Fruit fly (Drosophila melanogaster) S2 (cell line): ENCODE measurements around the gene scf.

Source experiments
- CG8478 ChIP-seq: fragments of >200 bp; optimal IDR thresholded peaks from 2 replicates; lab custom pipeline; 2018
- CTCF ChIP-seq, 2 experiments: fragments of >200 bp; optimal IDR thresholded peaks; 2 replicates each; lab custom pipeline; 2018

Gene scf

dm6 chr3L:1298509-1298908 is at the start of gene scf:
Gene scf (plus strand): TSS chr3L:1298672.
- TF ChIP-seq CTCF (optimal IDR thresholded peaks at IDR 0.05; lab: Kevin White, UChicago): no peak
- no peak for TF ChIP-seq CG8478 (lab: Kevin White, UChicago)

DNA sequence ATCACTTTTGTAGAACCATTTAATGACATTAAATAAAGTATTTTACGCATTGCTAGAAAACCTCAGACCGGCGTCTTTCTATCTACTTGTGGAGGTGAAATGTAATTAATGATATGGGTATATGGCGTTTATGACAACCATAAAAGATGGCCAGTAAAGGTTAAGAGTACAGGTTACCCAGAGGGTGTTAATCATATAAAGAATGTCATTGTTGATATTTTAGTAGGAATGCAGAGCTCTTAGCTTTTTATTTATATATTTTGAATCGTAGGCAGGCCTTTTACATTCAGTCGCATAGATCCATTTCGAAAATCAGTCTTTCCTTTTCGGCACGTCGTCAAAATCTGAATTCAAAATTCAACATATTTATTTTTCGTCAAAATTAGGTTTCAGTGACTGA is 48.1 kb upstream of the scf start, which contains the start of gene Bfc:
Gene Bfc (plus strand): TSS at position 301 of the 400 bp plus-strand sequence.
- TF ChIP-seq CG8478 (lab: Kevin White, UChicago) (no peak), CTCF (optimal IDR thresholded peaks at IDR 0.05; lab: Kevin White, UChicago) (no peak)

dm6 chr3L:1251712-1252111 is 46.8 kb upstream of the scf start, which contains the start of the genes CG9130 and CG9133:
Gene CG9130 (plus strand): TSS chr3L:1252012.
Gene CG9133 (plus strand): TSS chr3L:1252012.
- TF ChIP-seq CG8478 (lab: Kevin White, UChicago): no peak
- no peak for TF ChIP-seq CTCF (optimal IDR thresholded peaks at IDR 0.05; lab: Kevin White, UChicago)

DNA sequence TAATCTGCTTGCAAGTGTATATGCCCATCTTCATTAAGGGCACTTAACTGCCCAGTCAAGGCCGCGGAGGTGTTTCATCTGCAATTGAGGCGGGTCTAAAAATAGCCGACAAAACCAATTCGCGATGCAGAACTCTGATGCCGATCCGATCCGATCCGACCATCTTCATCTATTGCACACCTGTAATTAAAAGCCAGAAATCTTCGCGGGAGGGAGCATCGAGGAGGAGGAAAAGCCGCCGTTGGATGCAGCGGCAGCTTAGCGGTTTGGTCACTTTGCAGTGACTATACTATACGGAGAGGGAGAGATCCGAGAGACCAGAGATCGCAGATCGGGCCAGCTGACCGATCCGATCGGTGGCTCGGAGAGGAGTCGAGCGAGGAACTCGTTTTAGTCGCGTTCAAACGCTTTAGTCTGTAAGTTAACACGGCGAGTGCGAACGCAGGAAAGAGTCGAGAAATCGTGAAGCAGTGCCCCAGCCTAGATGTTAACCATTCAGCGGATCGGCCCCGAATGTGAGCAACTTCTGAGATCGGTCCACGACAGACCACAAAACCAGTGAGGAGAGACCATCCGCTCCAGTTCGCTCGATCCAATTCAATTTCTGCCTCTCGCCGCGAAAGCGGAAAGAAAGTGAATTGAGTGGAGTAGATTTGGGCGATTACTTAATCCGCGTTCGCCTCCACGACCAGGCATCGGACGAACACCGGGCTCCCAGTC is 42.3 kb upstream of the scf start, which contains the start of gene tfc:
Gene tfc (plus strand): TSS at position 389 of the 720 bp plus-strand sequence.
- TF ChIP-seq CTCF (optimal IDR thresholded peaks at IDR 0.05; lab: Kevin White, UChicago) (no peak), CG8478 (lab: Kevin White, UChicago) (no peak)

DNA sequence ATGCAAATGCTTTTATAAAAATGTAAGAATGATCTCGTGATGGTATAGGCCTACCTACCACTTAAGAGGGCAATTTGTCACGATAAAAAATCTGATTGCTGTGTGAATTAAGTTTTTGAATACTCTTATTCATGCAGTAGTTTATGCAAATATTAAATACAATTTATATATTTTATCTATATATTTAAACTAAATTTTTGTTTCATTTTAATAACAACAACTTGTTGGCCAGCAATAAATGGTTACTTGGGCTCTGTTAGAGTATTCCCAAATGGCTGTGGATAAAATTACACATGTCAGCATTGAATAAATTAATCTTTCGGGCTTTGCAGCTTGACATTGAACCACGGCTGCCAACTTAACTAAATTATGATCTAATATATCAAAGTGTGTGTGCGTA is 39.9 kb upstream of the scf start:
- TF ChIP-seq CTCF (optimal IDR thresholded peaks at IDR 0.05; lab: Kevin White, UChicago) (no peak), CG8478 (lab: Kevin White, UChicago) (no peak)

- TF ChIP-seq CTCF (optimal IDR thresholded peaks at IDR 0.05; lab: Kevin White, UChicago) (no peak), CG8478 (lab: Kevin White, UChicago) (no peak)
Observed at dm6 chr3L:1264998-1265397, 33.5 kb upstream of the scf start.

DNA sequence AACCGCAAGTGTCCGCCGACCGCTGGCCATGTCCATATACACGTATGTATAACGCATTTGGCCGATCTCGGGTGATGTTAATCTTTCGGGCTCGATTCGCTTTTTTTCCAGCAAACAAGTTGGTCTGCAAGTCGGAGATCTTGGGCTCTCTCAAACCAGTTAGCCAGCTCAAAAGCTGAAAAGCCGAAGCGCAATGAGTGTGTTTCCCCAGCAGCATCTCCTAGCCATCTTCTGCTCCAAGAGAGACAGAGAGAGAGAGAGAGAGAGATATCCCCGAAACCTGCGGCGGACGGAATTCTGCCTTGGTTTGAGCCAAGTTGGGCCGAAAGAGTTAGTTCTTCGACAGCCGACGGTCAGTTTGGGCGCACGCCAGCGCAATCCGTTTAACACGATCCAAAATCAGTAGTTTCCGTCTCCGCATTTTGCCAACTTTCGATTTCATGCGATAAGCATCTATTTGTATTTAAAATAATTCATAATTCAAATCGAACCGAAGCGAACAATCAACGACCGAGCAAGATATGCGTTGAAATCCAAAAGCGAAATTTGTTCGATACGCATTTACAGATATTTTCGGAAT is 33.0 kb upstream of the scf start:
- TF ChIP-seq CTCF (optimal IDR thresholded peaks at IDR 0.05; lab: Kevin White, UChicago) (no peak), CG8478 (lab: Kevin White, UChicago) (no peak)

DNA sequence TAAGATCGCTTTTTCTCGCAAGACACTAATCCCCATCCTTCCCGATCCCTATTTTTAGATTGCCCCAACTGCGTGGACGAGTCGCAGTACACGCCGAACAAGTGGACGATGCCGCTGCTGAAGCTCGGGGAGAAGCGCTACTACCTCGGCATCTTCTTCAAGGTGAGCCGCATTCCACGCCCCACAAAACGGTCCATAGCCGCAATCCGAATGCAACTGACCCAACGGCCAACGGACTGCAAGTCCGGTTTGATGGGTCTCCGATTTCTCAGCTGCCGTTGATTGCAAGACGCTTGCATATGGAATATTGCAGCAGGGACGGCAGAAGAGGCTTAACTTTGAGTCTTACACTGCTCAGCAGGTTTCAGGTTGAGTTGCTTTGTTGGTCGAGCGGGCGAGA is 29.5 kb upstream of the scf start:
- TF ChIP-seq CG8478 (lab: Kevin White, UChicago): no peak
- TF ChIP-seq CTCF (optimal IDR thresholded peaks at IDR 0.05; lab: Kevin White, UChicago): no peak

- no peak for TF ChIP-seq CG8478 (lab: Kevin White, UChicago)
Observed at dm6 chr3L:1275767-1276166, 22.7 kb upstream of the scf start, which contains the start of gene CG32333. Gene CG32333 (plus strand): TSS chr3L:1275956.

DNA sequence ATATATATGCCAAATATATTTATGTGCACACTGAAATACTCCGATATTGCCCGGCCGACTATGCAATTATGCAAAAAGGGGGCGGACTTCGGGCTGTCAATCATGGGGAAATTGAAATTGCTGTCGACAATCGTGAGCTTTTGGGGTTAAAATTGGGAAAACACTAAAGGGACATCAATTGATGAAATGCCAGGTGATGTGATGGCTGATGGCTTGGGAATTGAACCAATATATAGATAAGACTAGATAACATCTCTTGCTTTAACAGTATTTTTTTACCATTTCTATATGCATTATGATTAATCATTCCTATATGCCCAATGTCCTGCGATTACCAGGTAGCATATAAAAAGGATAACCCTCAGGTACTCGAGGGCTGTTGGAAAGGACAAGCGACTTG is 20.5 kb upstream of the scf start:
- TF ChIP-seq CG8478 (lab: Kevin White, UChicago) (no peak), CTCF (optimal IDR thresholded peaks at IDR 0.05; lab: Kevin White, UChicago) (no peak)

- TF ChIP-seq CTCF (optimal IDR thresholded peaks at IDR 0.05; lab: Kevin White, UChicago): no peak
- TF ChIP-seq CG8478 (lab: Kevin White, UChicago): no peak
Observed at dm6 chr3L:1279685-1280084, 18.8 kb upstream of the scf start.

dm6 chr3L:1280890-1281622 is 17.4 kb upstream of the scf start:
- TF ChIP-seq CTCF (optimal IDR thresholded peaks at IDR 0.05; lab: Kevin White, UChicago) (no peak), CG8478 (lab: Kevin White, UChicago) (no peak)

dm6 chr3L:1294835-1295234 is 3.6 kb upstream of the scf start:
- no peak for TF ChIP-seq CG8478 (lab: Kevin White, UChicago)
- TF ChIP-seq CTCF (optimal IDR thresholded peaks at IDR 0.05; lab: Kevin White, UChicago): no peak

- TF ChIP-seq CTCF (optimal IDR thresholded peaks at IDR 0.05; lab: Kevin White, UChicago) (peak; percentile 12 to 38), CG8478 (lab: Kevin White, UChicago) (no peak)
Observed at dm6 chr3L:1295693-1296092, 2.8 kb upstream of the scf start, which contains the start of gene Rabex-5. Gene Rabex-5 (plus strand): TSS chr3L:1295913.
